Fruit fly (Drosophila melanogaster) whole organism, embryonic: ENCODE data around the gene CG32647.

Source experiments
- Ada2b ChIP-seq: fragments of 200-800 bp; sonication (Bioruptor generic); IDR thresholded peaks from 2 replicates; pipeline ENCODE4 v1.3.6; 2022; ENCODE audit warnings: missing biosample characterization, missing genetic modification characterization
- Bdp1 ChIP-seq: fragments of 200-800 bp; sonication (Bioruptor generic); optimal IDR thresholded peaks from 3 replicates; lab custom pipeline; 2016; ENCODE audit warnings: missing biosample characterization, missing genetic modification characterization
- Bgb ChIP-seq: fragments of 200-800 bp; sonication (Bioruptor generic); IDR thresholded peaks from 2 replicates; pipeline ENCODE4 v1.3.6; 2022; ENCODE audit warnings: missing biosample characterization, missing genetic modification characterization; ENCODE audit not compliant: partially characterized antibody
- CG10147 ChIP-seq: fragments of 200-800 bp; sonication (Bioruptor generic); optimal IDR thresholded peaks from 2 replicates; lab custom pipeline; 2019; ENCODE audit warnings: missing biosample characterization, mild to moderate bottlenecking, missing genetic modification characterization, moderate library complexity
- CG10654 ChIP-seq: fragments of 200-800 bp; sonication (Bioruptor generic); optimal IDR thresholded peaks from 2 replicates; lab custom pipeline; 2016; ENCODE audit warnings: missing biosample characterization, missing genetic modification characterization
- CG11696 ChIP-seq: fragments of 200-800 bp; sonication (Bioruptor generic); IDR thresholded peaks from 2 replicates; pipeline ENCODE4 v1.3.6; 2022; ENCODE audit warnings: missing biosample characterization, missing genetic modification characterization
- CG12219 ChIP-seq: fragments of 200-800 bp; sonication (Bioruptor generic); optimal IDR thresholded peaks from 3 replicates; lab custom pipeline; 2018; ENCODE audit warnings: missing biosample characterization, mild to moderate bottlenecking, missing genetic modification characterization
- CG13894 ChIP-seq: fragments of 200-800 bp; sonication (Bioruptor generic); optimal IDR thresholded peaks from 3 replicates; lab custom pipeline; 2018; ENCODE audit warnings: missing biosample characterization, mild to moderate bottlenecking, missing genetic modification characterization, moderate library complexity
- CG14667 ChIP-seq: fragments of 200-800 bp; sonication (Bioruptor generic); IDR thresholded peaks from 2 replicates; pipeline ENCODE4 v1.3.6; 2022; ENCODE audit warnings: missing biosample characterization, missing genetic modification characterization
- CG1529 ChIP-seq: fragments of 200-800 bp; sonication (Bioruptor generic); optimal IDR thresholded peaks from 3 replicates; lab custom pipeline; 2018; ENCODE audit warnings: missing biosample characterization, missing genetic modification characterization
- CG15479 ChIP-seq: fragments of 200-800 bp; sonication (Bioruptor generic); optimal IDR thresholded peaks from 3 replicates; lab custom pipeline; 2019; ENCODE audit warnings: missing biosample characterization, mild to moderate bottlenecking, missing genetic modification characterization, moderate library complexity
- CG16863 ChIP-seq: fragments of 200-800 bp; sonication (Bioruptor generic); optimal IDR thresholded peaks from 3 replicates; lab custom pipeline; 2016; ENCODE audit warnings: missing biosample characterization, missing genetic modification characterization
- CG17612 ChIP-seq: fragments of 200-800 bp; sonication (Bioruptor generic); IDR thresholded peaks from 2 replicates; pipeline ENCODE4 v1.3.6; 2022; ENCODE audit warnings: missing biosample characterization, missing genetic modification characterization
- CG2889 ChIP-seq: fragments of 200-800 bp; sonication (Bioruptor generic); IDR thresholded peaks from 3 replicates; pipeline ENCODE4 v1.3.6; 2022; ENCODE audit warnings: missing biosample characterization, missing genetic modification characterization
- CG3065 ChIP-seq: fragments of 200-800 bp; sonication (Bioruptor generic); optimal IDR thresholded peaks from 2 replicates; lab custom pipeline; 2016; ENCODE audit warnings: missing biosample characterization, missing genetic modification characterization
- CG8924 ChIP-seq: fragments of 200-800 bp; optimal IDR thresholded peaks from 3 replicates; lab custom pipeline; 2019; ENCODE audit warnings: missing biosample characterization, mild to moderate bottlenecking, missing genetic modification characterization, moderate library complexity
- CG9932 ChIP-seq: fragments of 200-800 bp; sonication (Bioruptor generic); IDR thresholded peaks from 2 replicates; pipeline ENCODE4 v1.3.6; 2022; ENCODE audit warnings: missing biosample characterization, missing genetic modification characterization
- CHES-1-like ChIP-seq: fragments of 200-800 bp; sonication (Bioruptor generic); optimal IDR thresholded peaks from 2 replicates; lab custom pipeline; 2016; ENCODE audit warnings: missing biosample characterization, missing genetic modification characterization
- Chrac-16 ChIP-seq: fragments of 200-800 bp; sonication (Bioruptor generic); optimal IDR thresholded peaks from 3 replicates; lab custom pipeline; 2016; ENCODE audit warnings: missing biosample characterization, missing genetic modification characterization
- Dbx ChIP-seq: fragments of 200-800 bp; sonication (Bioruptor generic); IDR thresholded peaks from 3 replicates; pipeline ENCODE4 v1.3.6; 2022; ENCODE audit warnings: missing biosample characterization, missing genetic modification characterization
- Deaf1 ChIP-seq: fragments of 200-800 bp; optimal IDR thresholded peaks from 3 replicates; lab custom pipeline; 2019; ENCODE audit warnings: missing biosample characterization, mild to moderate bottlenecking, missing genetic modification characterization, moderate library complexity
- Doc3 ChIP-seq: fragments of 200-800 bp; sonication (Bioruptor generic); IDR thresholded peaks from 3 replicates; pipeline ENCODE4 v1.3.6; 2022; ENCODE audit warnings: missing biosample characterization, missing genetic modification characterization; ENCODE audit not compliant: partially characterized antibody
- Fer2 ChIP-seq: fragments of 200-800 bp; sonication (Bioruptor generic); optimal IDR thresholded peaks from 2 replicates; lab custom pipeline; 2018; ENCODE audit warnings: missing biosample characterization, mild to moderate bottlenecking, missing genetic modification characterization, moderate library complexity
- GATAe ChIP-seq: fragments of 200-800 bp; sonication (Bioruptor generic); conservative IDR thresholded peaks from 2 replicates; pipeline ENCODE4 v1.3.6; 2022; ENCODE audit warnings: missing biosample characterization, missing genetic modification characterization
- Gsc ChIP-seq: fragments of 200-800 bp; sonication (Bioruptor generic); IDR thresholded peaks from 2 replicates; pipeline ENCODE4 v1.3.6; 2022; ENCODE audit warnings: missing biosample characterization, missing genetic modification characterization
- Gug ChIP-seq: fragments of 200-800 bp; sonication (Bioruptor generic); IDR thresholded peaks from 4 replicates; pipeline ENCODE4 v1.3.6; 2022; ENCODE audit warnings: missing biosample characterization, missing genetic modification characterization
- Hmr ChIP-seq: fragments of 200-800 bp; sonication (Bioruptor generic); optimal IDR thresholded peaks from 3 replicates; lab custom pipeline; 2017; ENCODE audit warnings: mild to moderate bottlenecking, missing biosample characterization, missing genetic modification reagents, missing genetic modification characterization
- Hsf ChIP-seq: fragments of 200-800 bp; sonication (Bioruptor generic); optimal IDR thresholded peaks from 3 replicates; lab custom pipeline; 2016; ENCODE audit warnings: missing biosample characterization, missing genetic modification characterization
- MESR4 ChIP-seq: fragments of 200-800 bp; sonication (Bioruptor generic); optimal IDR thresholded peaks from 2 replicates; lab custom pipeline; 2018; ENCODE audit warnings: missing biosample characterization, mild to moderate bottlenecking, missing genetic modification characterization, moderate library complexity
- Med ChIP-seq: fragments of 200-800 bp; sonication (Bioruptor generic); peaks from one replicate; lab custom pipeline; 2016; ENCODE audit warnings: missing biosample characterization, missing genetic modification characterization, mild to moderate bottlenecking, inconsistent platforms, moderate library complexity
- Opbp ChIP-seq: fragments of 200-800 bp; sonication (Bioruptor generic); IDR thresholded peaks from 3 replicates; pipeline ENCODE4 v1.3.6; 2022; ENCODE audit warnings: missing biosample characterization, missing genetic modification characterization; ENCODE audit not compliant: partially characterized antibody
- Optix ChIP-seq: fragments of 200-800 bp; sonication (Bioruptor generic); IDR thresholded peaks from 3 replicates; pipeline ENCODE4 v1.3.6; 2022; ENCODE audit warnings: missing biosample characterization, missing genetic modification characterization
- Sin3A ChIP-seq: fragments of >200 bp; optimal IDR thresholded peaks from 2 replicates; lab custom pipeline; 2018
- Xbp1 ChIP-seq: fragments of 200-800 bp; sonication (Bioruptor generic); optimal IDR thresholded peaks from 3 replicates; lab custom pipeline; 2016; ENCODE audit warnings: missing biosample characterization, mild to moderate bottlenecking, missing genetic modification characterization
- ab ChIP-seq: fragments of 200-800 bp; sonication (Bioruptor generic); optimal IDR thresholded peaks from 2 replicates; lab custom pipeline; 2016; ENCODE audit warnings: missing biosample characterization, missing genetic modification characterization
- al ChIP-seq: fragments of 200-800 bp; sonication (Bioruptor generic); IDR thresholded peaks from 2 replicates; pipeline ENCODE4 v1.3.6; 2022; ENCODE audit warnings: missing biosample characterization, missing genetic modification characterization
- croc ChIP-seq: fragments of 200-800 bp; sonication (Bioruptor generic); conservative IDR thresholded peaks from 3 replicates; pipeline ENCODE4 v1.3.6; 2022; ENCODE audit warnings: missing biosample characterization, missing genetic modification characterization
- jing ChIP-seq: fragments of 200-800 bp; sonication (Bioruptor generic); optimal IDR thresholded peaks from 2 replicates; lab custom pipeline; 2018; ENCODE audit warnings: missing biosample characterization, mild to moderate bottlenecking, missing genetic modification characterization
- maf-S ChIP-seq: fragments of 200-800 bp; sonication (Bioruptor generic); optimal IDR thresholded peaks from 2 replicates; lab custom pipeline; 2016; ENCODE audit warnings: missing biosample characterization, missing genetic modification characterization
- mirr ChIP-seq: fragments of 200-800 bp; sonication (Bioruptor generic); optimal IDR thresholded peaks from 3 replicates; lab custom pipeline; 2018; ENCODE audit warnings: missing biosample characterization, mild to moderate bottlenecking, missing genetic modification characterization
- nom ChIP-seq: fragments of 200-800 bp; sonication (Bioruptor generic); optimal IDR thresholded peaks from 2 replicates; lab custom pipeline; 2017; ENCODE audit warnings: missing biosample characterization, missing genetic modification characterization, mild to moderate bottlenecking, moderate library complexity, missing genetic modification reagents
- pb ChIP-seq: fragments of 200-800 bp; sonication (Bioruptor generic); optimal IDR thresholded peaks from 3 replicates; lab custom pipeline; 2016; ENCODE audit warnings: missing biosample characterization, missing genetic modification characterization
- repo ChIP-seq: fragments of 200-800 bp; sonication (Bioruptor generic); optimal IDR thresholded peaks from 2 replicates; lab custom pipeline; 2016; ENCODE audit warnings: missing biosample characterization, missing genetic modification characterization
- row ChIP-seq: fragments of 200-800 bp; sonication (Bioruptor generic); IDR thresholded peaks from 3 replicates; pipeline ENCODE4 v1.3.6; 2022; ENCODE audit warnings: missing biosample characterization, missing genetic modification characterization
- run ChIP-seq: fragments of 200-800 bp; sonication (Bioruptor generic); optimal IDR thresholded peaks from 3 replicates; lab custom pipeline; 2018; ENCODE audit warnings: missing biosample characterization, mild to moderate bottlenecking, missing genetic modification characterization
- sd ChIP-seq: fragments of 200-800 bp; sonication (Bioruptor generic); optimal IDR thresholded peaks from 3 replicates; lab custom pipeline; 2018; ENCODE audit warnings: missing biosample characterization, mild to moderate bottlenecking, missing genetic modification characterization, moderate library complexity
- shn ChIP-seq: fragments of 200-800 bp; sonication (Bioruptor generic); optimal IDR thresholded peaks from 3 replicates; lab custom pipeline; 2016; ENCODE audit warnings: missing biosample characterization, missing genetic modification characterization
- ssp ChIP-seq: fragments of 200-800 bp; sonication (Bioruptor generic); IDR thresholded peaks from 2 replicates; pipeline ENCODE4 v1.3.6; 2022; ENCODE audit warnings: missing biosample characterization, missing genetic modification characterization
- unpg ChIP-seq: fragments of 200-800 bp; sonication (Bioruptor generic); optimal IDR thresholded peaks from 3 replicates; lab custom pipeline; 2018; ENCODE audit warnings: missing biosample characterization, mild to moderate bottlenecking, missing genetic modification characterization, moderate library complexity
- wdn ChIP-seq: fragments of 200-800 bp; sonication (Bioruptor generic); IDR thresholded peaks from 2 replicates; pipeline ENCODE4 v1.3.6; 2022; ENCODE audit warnings: missing biosample characterization, missing genetic modification characterization

The CG32647 gene

dm6 chrX:12755600-12756373 lies 29.0 kb downstream of the CG32647 start (continued):
- TF ChIP-seq ab = peak; percentile 59
- peak; percentile 72 for TF ChIP-seq row (GFP tag; lab: Robert Waterston, UW)
- TF ChIP-seq CG14667 (GFP tag; lab: Robert Waterston, UW) = peak; percentile 61
- no peak for TF ChIP-seq Opbp (GFP tag; lab: Robert Waterston, UW)
- TF ChIP-seq Ada2b (GFP tag; lab: Robert Waterston, UW) = peak; percentile 59
- peak; percentile 41 for TF ChIP-seq CHES-1-like (GFP tag; lab: Kevin White, UChicago)
- TF ChIP-seq Xbp1 (GFP tag; lab: Kevin White, UChicago) = peak; percentile 80
- peak; percentile 46 for TF ChIP-seq CG10654
- TF ChIP-seq CG10147 (GFP tag; lab: Kevin White, UChicago) = peak; percentile 59
- TF ChIP-seq Fer2 (tag; lab: Kevin White, UChicago) = no peak
- no peak for TF ChIP-seq CG1529 (GFP tag; lab: Kevin White, UChicago)
- no peak for TF ChIP-seq Sin3A (lab: Kevin White, UChicago)
- peak; percentile 68 for TF ChIP-seq Hsf (GFP tag; lab: Kevin White, UChicago)
- TF ChIP-seq unpg (GFP tag; lab: Kevin White, UChicago) = peak; percentile 59
- TF ChIP-seq croc (GFP tag; lab: Robert Waterston, UW) = peak; percentile 53; the same call in 2 of the 3 replicates
- peak; percentile 88 for TF ChIP-seq CG9932
- TF ChIP-seq Dbx (GFP tag; lab: Robert Waterston, UW) = peak; percentile 85
- no peak for TF ChIP-seq MESR4
- no peak for TF ChIP-seq CG15479 (GFP tag; lab: Kevin White, UChicago)
- no peak for TF ChIP-seq CG13894 (tag; lab: Kevin White, UChicago)
- peak; percentile 61; the same call in 1 of the 2 replicates for TF ChIP-seq CG17612
- no peak for TF ChIP-seq CG11696
- peak; percentile 33 for TF ChIP-seq maf-S
- peak; percentile 66 for TF ChIP-seq ssp (GFP tag; lab: Robert Waterston, UW)
- TF ChIP-seq CG16863 = peak; percentile 18
- peak; percentile 73 for TF ChIP-seq shn (GFP tag; lab: Kevin White, UChicago)
- peak; percentile 65; the same call in 1 of the 3 replicates for TF ChIP-seq CG2889
- TF ChIP-seq run (tag; lab: Kevin White, UChicago) = peak; percentile 15
- peak; percentile 25 for TF ChIP-seq CG3065
- TF ChIP-seq repo (GFP tag; lab: Kevin White, UChicago) = no peak
- TF ChIP-seq pb = no peak
- no peak for TF ChIP-seq Bdp1 (GFP tag; lab: Kevin White, UChicago)
- peak; percentile 91 for TF ChIP-seq Med (GFP tag; lab: Kevin White, UChicago)
- TF ChIP-seq GATAe (GFP tag; lab: Robert Waterston, UW) = peak; percentile 20; the same call in 1 of the 2 replicates
- TF ChIP-seq sd = peak; percentile 75
- TF ChIP-seq CG12219 (GFP tag; lab: Kevin White, UChicago) = no peak
- TF ChIP-seq Optix (GFP tag; lab: Robert Waterston, UW) = peak; percentile 35; the same call in 1 of the 3 replicates
- no peak for TF ChIP-seq mirr (GFP tag; lab: Kevin White, UChicago)
- TF ChIP-seq Gug (GFP tag; lab: Robert Waterston, UW) = peak; percentile 85; the same call in 3 of the 4 replicates
- TF ChIP-seq Bgb (GFP tag; lab: Robert Waterston, UW) = no peak; the same call in 1 of the 2 replicates
- TF ChIP-seq wdn (GFP tag; lab: Robert Waterston, UW) = peak; percentile 74
- peak; percentile 84 for TF ChIP-seq al (GFP tag; lab: Robert Waterston, UW)
- no peak for TF ChIP-seq jing
- no peak for TF ChIP-seq nom
- TF ChIP-seq Gsc (GFP tag; lab: Robert Waterston, UW) = no peak
- TF ChIP-seq Deaf1 = peak; percentile 49
- peak; percentile 66 for TF ChIP-seq Chrac-16 (GFP tag; lab: Kevin White, UChicago)
- TF ChIP-seq Hmr (GFP tag; lab: Kevin White, UChicago) = peak; percentile 88
- no peak for TF ChIP-seq Doc3 (GFP tag; lab: Robert Waterston, UW)
- TF ChIP-seq CG8924 = peak; percentile 82
